Worm (Caenorhabditis elegans) whole organism, mixed stage, embryonic: ENCODE measurements around the gene abcf-2.

ENCODE experiments used
- M03D4.4 ChIP-seq: sonication (generic microtip); optimal IDR thresholded peaks from 2 replicates; lab custom pipeline; 2017; ENCODE audit warnings: mild to moderate bottlenecking, missing genetic modification characterization, missing compliant biosample characterization
- blmp-1 ChIP-seq: fragments of 150-350 bp; optimal IDR thresholded peaks from 2 replicates; lab custom pipeline; 2014; ENCODE audit warnings: missing biosample characterization, missing genetic modification characterization
- ceh-43 ChIP-seq: fragments of 200-800 bp; sonication (Bioruptor generic); optimal IDR thresholded peaks from 2 replicates; lab custom pipeline; 2018; ENCODE audit warnings: mild to moderate bottlenecking, missing genetic modification characterization, moderate library complexity, missing compliant biosample characterization
- ceh-83 ChIP-seq: fragments of 200-800 bp; sonication (Bioruptor generic); optimal IDR thresholded peaks from 2 replicates; lab custom pipeline; 2018; ENCODE audit warnings: mild to moderate bottlenecking, missing genetic modification characterization, missing compliant biosample characterization
- ces-1 ChIP-seq: fragments of 150-350 bp; optimal IDR thresholded peaks from 2 replicates; lab custom pipeline; 2014; ENCODE audit warnings: missing biosample characterization, missing genetic modification reagents, missing genetic modification characterization
- cnd-1 ChIP-seq: fragments of 200-800 bp; sonication (Bioruptor generic); optimal IDR thresholded peaks from 2 replicates; lab custom pipeline; 2018; ENCODE audit warnings: mild to moderate bottlenecking, missing genetic modification characterization, missing compliant biosample characterization
- drap-1 ChIP-seq: fragments of 200-800 bp; sonication (Bioruptor generic); optimal IDR thresholded peaks from 3 replicates; lab custom pipeline; 2018; ENCODE audit warnings: mild to moderate bottlenecking, missing genetic modification characterization, missing compliant biosample characterization
- elt-1 ChIP-seq: sonication (generic microtip); optimal IDR thresholded peaks from 2 replicates; lab custom pipeline; 2017; ENCODE audit warnings: missing genetic modification characterization, mild to moderate bottlenecking, missing compliant biosample characterization, antibody characterized with exemption, moderate library complexity, borderline replicate concordance; ENCODE audit not compliant: insufficient read depth
- elt-3 ChIP-seq: fragments of 150-350 bp; optimal IDR thresholded peaks from 2 replicates; lab custom pipeline; 2014; ENCODE audit warnings: missing biosample characterization, missing genetic modification characterization
- flh-1 ChIP-seq: fragments of 200-800 bp; sonication (Bioruptor generic); optimal IDR thresholded peaks from 2 replicates; lab custom pipeline; 2018; ENCODE audit warnings: mild to moderate bottlenecking, missing genetic modification characterization, moderate library complexity, missing compliant biosample characterization
- ham-2 ChIP-seq: fragments of 200-800 bp; sonication (Bioruptor generic); optimal IDR thresholded peaks from 2 replicates; lab custom pipeline; 2018; ENCODE audit warnings: mild to moderate bottlenecking, missing genetic modification characterization, missing compliant biosample characterization
- hlh-1 ChIP-seq: fragments of 150-350 bp; optimal IDR thresholded peaks from 2 replicates; lab custom pipeline; 2014; ENCODE audit warnings: missing biosample characterization, missing genetic modification reagents, missing genetic modification characterization
- lin-13 ChIP-seq: fragments of 150-350 bp; optimal IDR thresholded peaks from 2 replicates; lab custom pipeline; 2014; ENCODE audit warnings: missing biosample characterization, missing genetic modification characterization
- lin-32 ChIP-seq: fragments of 200-800 bp; sonication (Bioruptor generic); optimal IDR thresholded peaks from 2 replicates; lab custom pipeline; 2018; ENCODE audit warnings: mild to moderate bottlenecking, missing genetic modification characterization, missing compliant biosample characterization
- lsy-2 ChIP-seq: fragments of 150-350 bp; optimal IDR thresholded peaks from 2 replicates; lab custom pipeline; 2014; ENCODE audit warnings: missing biosample characterization, missing genetic modification characterization
- mab-5 ChIP-seq: fragments of 150-350 bp; optimal IDR thresholded peaks from 2 replicates; lab custom pipeline; 2014; ENCODE audit warnings: missing biosample characterization, missing genetic modification characterization
- mep-1 ChIP-seq: fragments of 150-350 bp; optimal IDR thresholded peaks from 2 replicates; lab custom pipeline; 2017; ENCODE audit warnings: missing biosample characterization, missing genetic modification reagents, missing genetic modification characterization, inconsistent platforms
- mls-2 ChIP-seq: sonication (generic microtip); optimal IDR thresholded peaks from 2 replicates; lab custom pipeline; 2016; ENCODE audit warnings: mild to moderate bottlenecking, missing genetic modification characterization, moderate library complexity, missing compliant biosample characterization
- nhr-12 ChIP-seq: fragments of 150-350 bp; optimal IDR thresholded peaks from 2 replicates; lab custom pipeline; 2014; ENCODE audit warnings: missing biosample characterization, missing genetic modification characterization
- nhr-237 ChIP-seq: fragments of 150-350 bp; optimal IDR thresholded peaks from 2 replicates; lab custom pipeline; 2014; ENCODE audit warnings: missing biosample characterization, missing genetic modification characterization
- pha-4 ChIP-seq: fragments of 150-350 bp; optimal IDR thresholded peaks from 2 replicates; lab custom pipeline; 2018; ENCODE audit warnings: missing biosample characterization, missing genetic modification reagents, missing genetic modification characterization
- sem-2 ChIP-seq: fragments of 200-800 bp; sonication (Bioruptor generic); optimal IDR thresholded peaks from 2 replicates; lab custom pipeline; 2018; ENCODE audit warnings: mild to moderate bottlenecking, missing genetic modification characterization, missing compliant biosample characterization
- sptf-1 ChIP-seq: sonication (generic microtip); optimal IDR thresholded peaks from 2 replicates; lab custom pipeline; 2017; ENCODE audit warnings: mild to moderate bottlenecking, missing genetic modification characterization, moderate library complexity, missing compliant biosample characterization
- tbx-8 ChIP-seq: fragments of 200-800 bp; sonication (Bioruptor generic); optimal IDR thresholded peaks from 2 replicates; lab custom pipeline; 2018; ENCODE audit warnings: mild to moderate bottlenecking, missing genetic modification characterization, moderate library complexity, missing compliant biosample characterization
- unc-120 ChIP-seq: sonication (generic microtip); optimal IDR thresholded peaks from 2 replicates; lab custom pipeline; 2017; ENCODE audit warnings: missing genetic modification characterization, missing compliant biosample characterization; ENCODE audit not compliant: poor library complexity, severe bottlenecking
- unc-62 ChIP-seq: fragments of 150-350 bp; optimal IDR thresholded peaks from 2 replicates; lab custom pipeline; 2014; ENCODE audit warnings: missing biosample characterization, missing genetic modification reagents, missing genetic modification characterization
- zip-8 ChIP-seq: fragments of 150-350 bp; optimal IDR thresholded peaks from 2 replicates; lab custom pipeline; 2014; ENCODE audit warnings: missing biosample characterization, missing genetic modification characterization

abcf-2 gene

ce11 chrIII:13457305-13457704, 4.7 kb downstream of the abcf-2 start:
- TF ChIP-seq cnd-1 (tag; lab: Kevin White, UChicago): no peak
- TF ChIP-seq zip-8: no peak

ce11 chrIII:13455816-13456215, 6.2 kb downstream of the abcf-2 start:
- no peak for TF ChIP-seq flh-1 (GFP tag; lab: Kevin White, UChicago)
- TF ChIP-seq ces-1: peak; percentile 26

- TF ChIP-seq lin-32 (GFP tag; lab: Kevin White, UChicago) (no peak), ces-1 (no peak), mep-1 (tag; lab: Kevin White, UChicago) (no peak), lin-13 (tag; lab: Kevin White, UChicago) (no peak), drap-1 (GFP tag; lab: Kevin White, UChicago) (no peak), tbx-8 (GFP tag; lab: Kevin White, UChicago) (no peak), elt-1 (tag; lab: Kevin White, UChicago) (no peak), hlh-1 (tag; lab: Kevin White, UChicago) (no peak), mab-5 (no peak), flh-1 (GFP tag; lab: Kevin White, UChicago) (no peak), elt-3 (tag; lab: Kevin White, UChicago) (no peak), mls-2 (no peak), ceh-43 (no peak), blmp-1 (tag; lab: Kevin White, UChicago) (no peak), pha-4 (tag; lab: Kevin White, UChicago) (no peak)
- TF ChIP-seq, all 35 proteins: peak for 0
Observed at ce11 chrIII:13455207-13455606, 6.8 kb downstream of the abcf-2 start, which contains the start of gene cua-1. TSS of gene cua-1 (minus strand) at chrIII:13455307.

- TF ChIP-seq elt-1 (tag; lab: Kevin White, UChicago) (no peak), nhr-237 (tag; lab: Kevin White, UChicago) (no peak), nhr-12 (tag; lab: Kevin White, UChicago) (no peak), lsy-2 (tag; lab: Kevin White, UChicago) (no peak), sem-2 (no peak), ceh-83 (GFP tag; lab: Kevin White, UChicago) (no peak), mep-1 (tag; lab: Kevin White, UChicago) (no peak), blmp-1 (tag; lab: Kevin White, UChicago) (no peak), sptf-1 (no peak), lin-32 (GFP tag; lab: Kevin White, UChicago) (no peak)
Observed at ce11 chrIII:13452824-13453223, 9.2 kb downstream of the abcf-2 start.

ce11 chrIII:13439415-13439814, 22.6 kb downstream of the abcf-2 start, which contains the start of gene ciao-2B:
TSS of gene ciao-2B (minus strand) at chrIII:13439544.
- TF ChIP-seq mep-1 (tag; lab: Kevin White, UChicago) (no peak), ham-2 (GFP tag; lab: Kevin White, UChicago) (no peak)
- TF ChIP-seq, all 35 proteins: peak for 0

ce11 chrIII:13436843-13437242, 25.2 kb downstream of the abcf-2 start, which contains the start of gene F45G2.9:
TSS of gene F45G2.9 (minus strand) at chrIII:13436943.
- TF ChIP-seq sptf-1 (no peak), cnd-1 (tag; lab: Kevin White, UChicago) (no peak), drap-1 (GFP tag; lab: Kevin White, UChicago) (no peak), ham-2 (GFP tag; lab: Kevin White, UChicago) (no peak), unc-120 (tag; lab: Kevin White, UChicago) (no peak), ceh-83 (GFP tag; lab: Kevin White, UChicago) (no peak), sem-2 (no peak), M03D4.4 (tag; lab: Kevin White, UChicago) (no peak), hlh-1 (tag; lab: Kevin White, UChicago) (no peak), flh-1 (GFP tag; lab: Kevin White, UChicago) (no peak), unc-62 (GFP tag; lab: Kevin White, UChicago) (no peak)

ce11 chrIII:13435570-13435969, 26.5 kb downstream of the abcf-2 start, which contains the start of gene F45G2.8:
TSS of gene F45G2.8 (minus strand) at chrIII:13435670.
- TF ChIP-seq nhr-12 (tag; lab: Kevin White, UChicago) (no peak), pha-4 (tag; lab: Kevin White, UChicago) (no peak), cnd-1 (tag; lab: Kevin White, UChicago) (no peak), ceh-83 (GFP tag; lab: Kevin White, UChicago) (no peak)
